Worm (Caenorhabditis elegans) whole organism, L1 larva: ENCODE measurements around the gene sam-4.

Experiments
- C04F5.9 ChIP-seq: sonication (generic microtip); optimal IDR thresholded peaks from 2 replicates; lab custom pipeline; 2016; ENCODE audit warnings: missing genetic modification characterization, missing compliant biosample characterization
- F16B12.6 ChIP-seq: fragments of 150-350 bp; optimal IDR thresholded peaks from 2 replicates; lab custom pipeline; 2014; ENCODE audit warnings: missing biosample characterization, missing genetic modification characterization
- Y116A8C.19 ChIP-seq: sonication (generic microtip); optimal IDR thresholded peaks from 2 replicates; lab custom pipeline; 2016; ENCODE audit warnings: missing compliant biosample characterization, missing genetic modification characterization, borderline replicate concordance
- aha-1 ChIP-seq: fragments of 150-350 bp; optimal IDR thresholded peaks from 2 replicates; lab custom pipeline; 2014; ENCODE audit warnings: missing biosample characterization, missing genetic modification characterization
- alr-1 ChIP-seq: fragments of 200-800 bp; sonication (Bioruptor generic); optimal IDR thresholded peaks from 2 replicates; lab custom pipeline; 2018; ENCODE audit warnings: borderline replicate concordance, mild to moderate bottlenecking, missing genetic modification characterization, missing compliant biosample characterization
- ama-1 ChIP-seq: fragments of 150-350 bp; optimal IDR thresholded peaks from 2 replicates; lab custom pipeline; 2014
- ceh-63 ChIP-seq: fragments of 200-800 bp; sonication (Bioruptor generic); optimal IDR thresholded peaks from 2 replicates; lab custom pipeline; 2018; ENCODE audit warnings: mild to moderate bottlenecking, missing genetic modification characterization, missing compliant biosample characterization
- ceh-82 ChIP-seq, 3 experiments: fragments of 150-350 bp in 1 of 3; sonication (generic microtip) in 2 of 3; optimal IDR thresholded peaks; 2 replicates each; lab custom pipeline; 2014 to 2017; ENCODE audit warnings: missing biosample characterization in 3 of 3, missing genetic modification characterization in 3 of 3
- ceh-90 ChIP-seq: sonication (generic microtip); optimal IDR thresholded peaks from 2 replicates; lab custom pipeline; 2016; ENCODE audit warnings: missing genetic modification characterization, missing compliant biosample characterization
- ces-1 ChIP-seq: fragments of 150-350 bp; optimal IDR thresholded peaks from 2 replicates; lab custom pipeline; 2014; ENCODE audit warnings: missing biosample characterization, missing genetic modification reagents, missing genetic modification characterization
- dsc-1 ChIP-seq: sonication (generic microtip); optimal IDR thresholded peaks from 2 replicates; lab custom pipeline; 2016; ENCODE audit warnings: mild to moderate bottlenecking, missing genetic modification characterization, missing compliant biosample characterization
- egl-13 ChIP-seq: sonication (generic microtip); optimal IDR thresholded peaks from 2 replicates; lab custom pipeline; 2016; ENCODE audit warnings: missing genotype, missing genetic modification reagents, missing genetic modification characterization, missing compliant biosample characterization
- egl-27 ChIP-seq, 2 experiments: fragments of 150-350 bp in 1 of 2; sonication (generic microtip); optimal IDR thresholded peaks; 3 replicates each; lab custom pipeline; 2017 to 2018; ENCODE audit warnings: missing biosample characterization in 2 of 2, missing genetic modification characterization in 2 of 2, missing genetic modification reagents in 2 of 2
- elt-3 ChIP-seq, 6 experiments: fragments of 150-350 bp in 1 of 6; sonication (generic microtip); optimal IDR thresholded peaks; 2 replicates each; lab custom pipeline; 2017 to 2018; ENCODE audit warnings: missing biosample characterization in 6 of 6, missing genetic modification characterization in 6 of 6, inconsistent platforms in 1 of 6
- fkh-8 ChIP-seq: sonication (generic microtip); optimal IDR thresholded peaks from 2 replicates; lab custom pipeline; 2016; ENCODE audit warnings: mild to moderate bottlenecking, missing genetic modification characterization, missing compliant biosample characterization
- hlh-4 ChIP-seq: sonication (generic microtip); optimal IDR thresholded peaks from 2 replicates; lab custom pipeline; 2016; ENCODE audit warnings: mild to moderate bottlenecking, missing genetic modification characterization, missing compliant biosample characterization
- irx-1 ChIP-seq: sonication (generic microtip); optimal IDR thresholded peaks from 2 replicates; lab custom pipeline; 2016; ENCODE audit warnings: missing genetic modification characterization, missing compliant biosample characterization
- isw-1 ChIP-seq: fragments of 200-800 bp; sonication (Bioruptor generic); IDR thresholded peaks from 2 replicates; pipeline ENCODE4 v1.3.6; 2022; ENCODE audit warnings: missing genetic modification characterization, missing compliant biosample characterization
- jun-1 ChIP-seq: fragments of 150-350 bp; optimal IDR thresholded peaks from 2 replicates; lab custom pipeline; 2014; ENCODE audit warnings: missing biosample characterization, missing genetic modification reagents, missing genetic modification characterization
- lin-13 ChIP-seq: fragments of 150-350 bp; optimal IDR thresholded peaks from 2 replicates; lab custom pipeline; 2014; ENCODE audit warnings: missing biosample characterization, missing genetic modification reagents, missing genetic modification characterization
- lin-15B ChIP-seq: fragments of 150-350 bp; sonication (generic microtip); optimal IDR thresholded peaks from 3 replicates; lab custom pipeline; 2014; ENCODE audit warnings: missing biosample characterization, missing genetic modification characterization
- lin-35 ChIP-seq, 2 experiments: fragments of 150-350 bp; optimal IDR thresholded peaks; 2 replicates each; lab custom pipeline; 2014; ENCODE audit warnings: missing biosample characterization in 2 of 2, missing genetic modification characterization in 2 of 2, missing genetic modification reagents in 2 of 2
- lir-3 ChIP-seq: sonication (generic microtip); optimal IDR thresholded peaks from 2 replicates; lab custom pipeline; 2016; ENCODE audit warnings: mild to moderate bottlenecking, missing genetic modification characterization, moderate library complexity, missing compliant biosample characterization; ENCODE audit not compliant: poor library complexity
- mab-9 ChIP-seq: fragments of 200-800 bp; sonication (Bioruptor generic); IDR thresholded peaks from 2 replicates; pipeline ENCODE4 v1.3.6; 2022; ENCODE audit warnings: missing genetic modification reagents, missing genetic modification characterization, missing compliant biosample characterization
- mdl-1 ChIP-seq, 2 experiments: fragments of 150-350 bp; optimal IDR thresholded peaks; 2 replicates each; lab custom pipeline; 2014 to 2017; ENCODE audit warnings: missing biosample characterization in 2 of 2, missing genetic modification characterization in 2 of 2, inconsistent platforms in 1 of 2
- mep-1 ChIP-seq: fragments of 150-350 bp; optimal IDR thresholded peaks from 2 replicates; lab custom pipeline; 2014; ENCODE audit warnings: missing biosample characterization, missing genetic modification characterization
- nhr-20 ChIP-seq: sonication (generic microtip); optimal IDR thresholded peaks from 2 replicates; lab custom pipeline; 2016; ENCODE audit warnings: mild to moderate bottlenecking, missing genetic modification characterization, missing compliant biosample characterization
- nhr-237 ChIP-seq: fragments of 150-350 bp; optimal IDR thresholded peaks from 2 replicates; lab custom pipeline; 2014; ENCODE audit warnings: missing biosample characterization, missing genetic modification characterization
- nhr-71 ChIP-seq: sonication (generic microtip); optimal IDR thresholded peaks from 2 replicates; lab custom pipeline; 2016; ENCODE audit warnings: mild to moderate bottlenecking, missing genetic modification characterization, moderate library complexity, missing compliant biosample characterization
- nhr-76 ChIP-seq: sonication (generic microtip); optimal IDR thresholded peaks from 2 replicates; lab custom pipeline; 2017; ENCODE audit warnings: missing biosample characterization, missing genetic modification characterization
- nhr-77 ChIP-seq: fragments of 150-350 bp; optimal IDR thresholded peaks from 2 replicates; lab custom pipeline; 2014; ENCODE audit warnings: missing biosample characterization, missing genetic modification characterization
- nhr-84 ChIP-seq: sonication (generic microtip); optimal IDR thresholded peaks from 2 replicates; lab custom pipeline; 2017; ENCODE audit warnings: missing biosample characterization, missing genetic modification characterization
- nhr-85 ChIP-seq: sonication (generic microtip); peaks from one replicate; lab custom pipeline; 2016; ENCODE audit warnings: missing genetic modification characterization, inconsistent platforms, missing compliant biosample characterization
- nhr-90 ChIP-seq: sonication (generic microtip); optimal IDR thresholded peaks from 2 replicates; lab custom pipeline; 2016; ENCODE audit warnings: mild to moderate bottlenecking, missing genetic modification characterization, missing compliant biosample characterization; ENCODE audit not compliant: poor library complexity
- pag-3 ChIP-seq: sonication (generic microtip); optimal IDR thresholded peaks from 2 replicates; lab custom pipeline; 2017; ENCODE audit warnings: missing genetic modification characterization, mild to moderate bottlenecking, missing compliant biosample characterization, antibody characterized with exemption, borderline replicate concordance; ENCODE audit not compliant: insufficient read depth
- pqm-1 ChIP-seq: sonication (generic microtip); optimal IDR thresholded peaks from 3 replicates; lab custom pipeline; 2017; ENCODE audit warnings: missing biosample characterization, missing genetic modification characterization
- rnt-1 ChIP-seq: sonication (generic microtip); optimal IDR thresholded peaks from 2 replicates; lab custom pipeline; 2016; ENCODE audit warnings: mild to moderate bottlenecking, missing genetic modification characterization, moderate library complexity, missing compliant biosample characterization
- skn-1 ChIP-seq: fragments of 150-350 bp; optimal IDR thresholded peaks from 2 replicates; lab custom pipeline; 2014; ENCODE audit warnings: missing biosample characterization, missing genetic modification characterization
- snpc-4 ChIP-seq: fragments of 150-350 bp; optimal IDR thresholded peaks from 2 replicates; lab custom pipeline; 2014; ENCODE audit warnings: missing biosample characterization, missing genetic modification characterization
- sptf-1 ChIP-seq: fragments of 150-350 bp; optimal IDR thresholded peaks from 2 replicates; lab custom pipeline; 2014; ENCODE audit warnings: missing biosample characterization, missing genetic modification characterization
- tbx-2 ChIP-seq: sonication (generic microtip); optimal IDR thresholded peaks from 2 replicates; lab custom pipeline; 2016; ENCODE audit warnings: missing genetic modification characterization, missing compliant biosample characterization
- tlp-1 ChIP-seq: fragments of 150-350 bp; optimal IDR thresholded peaks from 2 replicates; lab custom pipeline; 2014; ENCODE audit warnings: missing biosample characterization, missing genetic modification characterization
- unc-130 ChIP-seq: fragments of 150-350 bp; optimal IDR thresholded peaks from 2 replicates; lab custom pipeline; 2017; ENCODE audit warnings: missing biosample characterization, missing genetic modification characterization, inconsistent platforms
- unc-30 ChIP-seq: sonication (generic microtip); optimal IDR thresholded peaks from 2 replicates; lab custom pipeline; 2017; ENCODE audit warnings: missing biosample characterization, missing genetic modification characterization
- unc-86 ChIP-seq: sonication (generic microtip); optimal IDR thresholded peaks from 2 replicates; lab custom pipeline; 2016; ENCODE audit warnings: missing genetic modification characterization, missing compliant biosample characterization
- unc-98 ChIP-seq: fragments of 200-800 bp; sonication (Bioruptor generic); IDR thresholded peaks from 2 replicates; pipeline ENCODE4 v1.3.6; 2022; ENCODE audit warnings: missing genetic modification characterization, missing compliant biosample characterization
- vab-15 ChIP-seq: sonication (generic microtip); optimal IDR thresholded peaks from 2 replicates; lab custom pipeline; 2017; ENCODE audit warnings: missing genotype, mild to moderate bottlenecking, missing genetic modification characterization, missing compliant biosample characterization
- xbp-1 ChIP-seq: sonication (generic microtip); optimal IDR thresholded peaks from 2 replicates; lab custom pipeline; 2016; ENCODE audit warnings: missing genetic modification characterization, missing compliant biosample characterization
- zag-1 ChIP-seq: fragments of 150-350 bp; optimal IDR thresholded peaks from 2 replicates; lab custom pipeline; 2014; ENCODE audit warnings: missing biosample characterization, missing genetic modification characterization
- zip-4 ChIP-seq: fragments of 200-800 bp; sonication (Bioruptor generic); optimal IDR thresholded peaks from 2 replicates; lab custom pipeline; 2018; ENCODE audit warnings: mild to moderate bottlenecking, missing genetic modification characterization, moderate library complexity, missing compliant biosample characterization
- ztf-11 ChIP-seq, 2 experiments: sonication (generic microtip); optimal IDR thresholded peaks; 2 replicates each; lab custom pipeline; 2016 to 2017; ENCODE audit warnings: missing genetic modification characterization in 2 of 2, missing biosample characterization in 1 of 2, missing compliant biosample characterization in 1 of 2
- ztf-4 ChIP-seq: fragments of 150-350 bp; optimal IDR thresholded peaks from 2 replicates; lab custom pipeline; 2014; ENCODE audit warnings: missing biosample characterization, missing genetic modification characterization

sam-4 gene

DNA sequence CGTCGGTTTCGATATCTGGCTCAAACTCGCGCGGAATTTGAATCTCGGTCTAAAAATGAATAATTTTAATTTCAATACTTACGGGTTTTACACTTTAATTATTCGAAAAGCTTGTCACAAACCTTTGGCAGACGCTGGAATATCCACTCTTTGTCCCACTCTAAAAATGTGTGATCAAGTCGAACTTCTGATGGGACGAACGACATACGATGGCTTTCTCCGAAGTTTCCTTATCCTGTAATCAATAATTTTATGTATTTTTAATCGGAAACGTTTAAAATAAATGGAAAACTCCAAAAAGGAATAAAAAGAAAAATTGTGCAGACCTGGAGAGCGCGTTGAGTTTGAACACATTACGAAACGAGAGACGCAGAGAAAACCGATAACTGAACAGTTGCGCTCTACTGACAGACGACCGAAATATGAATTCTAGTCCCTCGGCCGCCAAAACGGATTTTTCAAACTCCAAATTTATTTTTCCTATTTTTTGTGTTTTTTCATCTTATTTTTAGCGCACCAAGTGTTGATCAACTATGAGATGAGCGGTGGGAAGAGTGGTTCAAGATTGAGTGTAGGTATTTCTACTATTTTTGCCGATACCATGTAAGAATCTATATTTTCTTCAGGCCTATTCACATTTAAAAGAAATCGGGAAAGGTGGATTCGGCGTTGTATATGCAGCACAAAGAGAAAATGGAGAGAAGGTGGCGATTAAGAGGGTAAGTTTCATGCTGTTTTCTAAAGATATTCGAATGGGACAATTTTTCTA is at the start of gene sam-4, which contains the start of the genes F59E12.17 and zyg-1:
Gene sam-4 (minus strand): TSS at position 51 of the 769 bp plus-strand sequence.
Gene F59E12.17 (minus strand): TSS at position 235 of the 769 bp plus-strand sequence.
Gene zyg-1 (plus strand): TSS at position 513 of the 769 bp plus-strand sequence.
- TF ChIP-seq tlp-1 (tag; lab: Kevin White, UChicago) (no peak), unc-30 (tag; lab: Kevin White, UChicago) (no peak), nhr-77 (tag; lab: Kevin White, UChicago) (no peak), nhr-20 (tag; lab: Kevin White, UChicago) (peak; percentile 61), nhr-85 (tag; lab: Kevin White, UChicago) (peak; percentile 74), xbp-1 (peak; percentile 47), hlh-4 (no peak), tbx-2 (tag; lab: Kevin White, UChicago) (peak; percentile 52), nhr-90 (tag; lab: Kevin White, UChicago) (peak; percentile 18), ceh-90 (peak; percentile 57), ama-1 (lab: Kevin White, UChicago) (no peak), ztf-11 (tag; optimal IDR thresholded peaks at IDR 0.05; lab: Kevin White, UChicago) (no peak), ceh-82 (tag; optimal IDR thresholded peaks at IDR 0.05; lab: Kevin White, UChicago) (peak; percentile 8 to 84 (median 37)), alr-1 (tag; lab: Kevin White, UChicago) (no peak), sptf-1 (tag; lab: Kevin White, UChicago) (no peak), ceh-63 (GFP tag; lab: Kevin White, UChicago) (no peak), skn-1 (peak; percentile 81), zag-1 (tag; lab: Kevin White, UChicago) (no peak), nhr-71 (tag; lab: Kevin White, UChicago) (peak; percentile 66), elt-3 (tag; optimal IDR thresholded peaks at IDR 0.05; lab: Kevin White, UChicago) (peak in 1 of 6 experiments; percentile 20), lin-13 (GFP tag; lab: Kevin White, UChicago) (no peak), F16B12.6 (tag; lab: Kevin White, UChicago) (peak; percentile 57), dsc-1 (tag; lab: Kevin White, UChicago) (no peak), mep-1 (tag; lab: Kevin White, UChicago) (peak; percentile 65), egl-27 (tag; optimal IDR thresholded peaks at IDR 0.05; lab: Kevin White, UChicago) (no peak), lin-35 (GFP tag; optimal IDR thresholded peaks at IDR 0.05; lab: Kevin White, UChicago) (peak; percentile 80 to 90), mab-9 (GFP tag; lab: Robert Waterston, UW) (no peak), irx-1 (tag; lab: Kevin White, UChicago) (no peak), lir-3 (peak; percentile 77), mdl-1 (tag; optimal IDR thresholded peaks at IDR 0.05; lab: Kevin White, UChicago) (peak in 1 of 2 experiments; percentile 35), ces-1 (no peak), C04F5.9 (tag; lab: Kevin White, UChicago) (no peak), vab-15 (tag; lab: Kevin White, UChicago) (no peak), zip-4 (GFP tag; lab: Kevin White, UChicago) (no peak), unc-86 (tag; lab: Kevin White, UChicago) (peak; percentile 12), snpc-4 (tag; lab: Kevin White, UChicago) (peak; percentile 53), rnt-1 (tag; lab: Kevin White, UChicago) (peak; percentile 86), nhr-84 (no peak), jun-1 (tag; lab: Kevin White, UChicago) (no peak), unc-130 (tag; lab: Kevin White, UChicago) (no peak), pqm-1 (tag; lab: Kevin White, UChicago) (no peak), nhr-76 (tag; lab: Kevin White, UChicago) (no peak), Y116A8C.19 (tag; lab: Kevin White, UChicago) (no peak), aha-1 (no peak), pag-3 (tag; lab: Kevin White, UChicago) (no peak), nhr-237 (no peak), egl-13 (tag; lab: Kevin White, UChicago) (no peak), lin-15B (tag; lab: Kevin White, UChicago) (peak; percentile 86), ztf-4 (tag; lab: Kevin White, UChicago) (no peak), unc-98 (GFP tag; lab: Robert Waterston, UW) (no peak), fkh-8 (tag; lab: Kevin White, UChicago) (peak; percentile 60), isw-1 (peak; percentile 41)
